Fruit fly (Drosophila melanogaster) whole organism, embryonic: ENCODE data around the gene betaTub65B.
A peak's percentile ranks its signal among the peaks of the same experiment; 100 is the strongest.

Source experiments
- CG10959 ChIP-seq: fragments of 200-800 bp; sonication (Bioruptor generic); IDR thresholded peaks from 2 replicates; pipeline ENCODE4 v1.3.6; 2022; ENCODE audit warnings: missing biosample characterization, missing genetic modification characterization
- CG12299 ChIP-seq: fragments of 200-800 bp; sonication (Bioruptor generic); optimal IDR thresholded peaks from 2 replicates; lab custom pipeline; 2018; ENCODE audit warnings: missing biosample characterization, mild to moderate bottlenecking, missing genetic modification characterization
- CG13287 ChIP-seq: fragments of 200-800 bp; sonication (Bioruptor generic); IDR thresholded peaks from 2 replicates; pipeline ENCODE4 v1.3.6; 2022; ENCODE audit warnings: missing biosample characterization, missing genetic modification characterization; ENCODE audit not compliant: partially characterized antibody
- CG14710 ChIP-seq: fragments of 200-800 bp; sonication (Bioruptor generic); optimal IDR thresholded peaks from 3 replicates; lab custom pipeline; 2019; ENCODE audit warnings: missing biosample characterization, mild to moderate bottlenecking, missing genetic modification characterization, moderate library complexity
- CG1647 ChIP-seq: fragments of 200-800 bp; sonication (Bioruptor generic); optimal IDR thresholded peaks from 3 replicates; lab custom pipeline; 2016; ENCODE audit warnings: missing biosample characterization, missing genetic modification characterization
- CG17568 ChIP-seq: fragments of 200-800 bp; sonication (Bioruptor generic); optimal IDR thresholded peaks from 2 replicates; lab custom pipeline; 2018; ENCODE audit warnings: missing biosample characterization, mild to moderate bottlenecking, missing genetic modification characterization, moderate library complexity
- CG17912 ChIP-seq: fragments of 200-800 bp; sonication (Bioruptor generic); optimal IDR thresholded peaks from 2 replicates; lab custom pipeline; 2018; ENCODE audit warnings: missing biosample characterization, mild to moderate bottlenecking, missing genetic modification characterization
- CG18262 ChIP-seq: fragments of 200-800 bp; optimal IDR thresholded peaks from 3 replicates; lab custom pipeline; 2019; ENCODE audit warnings: missing biosample characterization, mild to moderate bottlenecking, missing genetic modification characterization, moderate library complexity
- CG32772 ChIP-seq: fragments of 200-800 bp; sonication (Bioruptor generic); IDR thresholded peaks from 2 replicates; pipeline ENCODE4 v1.3.6; 2022; ENCODE audit warnings: missing biosample characterization, missing genetic modification characterization
- CG3281 ChIP-seq: fragments of 200-800 bp; sonication (Bioruptor generic); optimal IDR thresholded peaks from 3 replicates; lab custom pipeline; 2017; ENCODE audit warnings: missing biosample characterization, mild to moderate bottlenecking, missing genetic modification characterization
- CG33557 ChIP-seq: fragments of 200-800 bp; sonication (Bioruptor generic); optimal IDR thresholded peaks from 2 replicates; lab custom pipeline; 2019; ENCODE audit warnings: missing biosample characterization, mild to moderate bottlenecking, missing genetic modification characterization, moderate library complexity
- CG3847 ChIP-seq: fragments of 200-800 bp; sonication (Bioruptor generic); IDR thresholded peaks from 2 replicates; pipeline ENCODE4 v1.3.6; 2022; ENCODE audit warnings: missing biosample characterization, missing genetic modification characterization
- CG4328 ChIP-seq: fragments of 200-800 bp; sonication (Bioruptor generic); optimal IDR thresholded peaks from 3 replicates; lab custom pipeline; 2017; ENCODE audit warnings: missing biosample characterization, missing genetic modification reagents, missing genetic modification characterization
- CG4424 ChIP-seq: fragments of 200-800 bp; sonication (Bioruptor generic); optimal IDR thresholded peaks from 3 replicates; lab custom pipeline; 2016; ENCODE audit warnings: missing biosample characterization, missing genetic modification characterization
- CG5245 ChIP-seq: fragments of 200-800 bp; sonication (Bioruptor generic); optimal IDR thresholded peaks from 3 replicates; lab custom pipeline; 2016; ENCODE audit warnings: missing biosample characterization, missing genetic modification characterization
- CG6272 ChIP-seq: fragments of 200-800 bp; sonication (Bioruptor generic); IDR thresholded peaks from 2 replicates; pipeline ENCODE4 v1.3.6; 2022; ENCODE audit warnings: missing biosample characterization, missing genetic modification characterization
- CG6791 ChIP-seq: fragments of 200-800 bp; sonication (Bioruptor generic); IDR thresholded peaks from 3 replicates; pipeline ENCODE4 v1.3.6; 2022; ENCODE audit warnings: missing biosample characterization, missing genetic modification characterization; ENCODE audit not compliant: partially characterized antibody
- CG7357 ChIP-seq: fragments of 200-800 bp; sonication (Bioruptor generic); IDR thresholded peaks from 3 replicates; pipeline ENCODE4 v1.3.6; 2022; ENCODE audit warnings: missing biosample characterization, missing genetic modification characterization
- CG8089 ChIP-seq: fragments of 200-800 bp; sonication (Bioruptor generic); optimal IDR thresholded peaks from 3 replicates; lab custom pipeline; 2016; ENCODE audit warnings: missing biosample characterization, missing genetic modification characterization
- CG9817 ChIP-seq: fragments of 200-800 bp; sonication (Bioruptor generic); optimal IDR thresholded peaks from 2 replicates; lab custom pipeline; 2018; ENCODE audit warnings: missing biosample characterization, mild to moderate bottlenecking, missing genetic modification characterization, moderate library complexity
- Camta ChIP-seq: fragments of 200-800 bp; sonication (Bioruptor generic); optimal IDR thresholded peaks from 2 replicates; lab custom pipeline; 2016; ENCODE audit warnings: missing biosample characterization, missing genetic modification characterization
- D19A ChIP-seq: fragments of 200-800 bp; optimal IDR thresholded peaks from 3 replicates; lab custom pipeline; 2019; ENCODE audit warnings: missing biosample characterization, mild to moderate bottlenecking, missing genetic modification characterization, moderate library complexity
- Dbx ChIP-seq: fragments of 200-800 bp; sonication (Bioruptor generic); IDR thresholded peaks from 3 replicates; pipeline ENCODE4 v1.3.6; 2022; ENCODE audit warnings: missing biosample characterization, missing genetic modification characterization
- HLH4C ChIP-seq: fragments of 200-800 bp; sonication (Bioruptor generic); IDR thresholded peaks from 3 replicates; pipeline ENCODE4 v1.3.6; 2022; ENCODE audit warnings: missing biosample characterization, missing genetic modification characterization; ENCODE audit not compliant: partially characterized antibody
- Hr39 ChIP-seq: fragments of >200 bp; optimal IDR thresholded peaks from 2 replicates; lab custom pipeline; 2017
- Kr ChIP-seq: fragments of 200-800 bp; sonication (Bioruptor generic); optimal IDR thresholded peaks from 2 replicates; lab custom pipeline; 2017; ENCODE audit warnings: missing biosample characterization, mild to moderate bottlenecking, missing genetic modification characterization
- MBD-R2 ChIP-seq: fragments of 200-800 bp; sonication (Bioruptor generic); IDR thresholded peaks from 2 replicates; pipeline ENCODE4 v1.3.6; 2022; ENCODE audit warnings: missing biosample characterization, missing genetic modification characterization
- Poxn ChIP-seq: fragments of 200-800 bp; sonication (Bioruptor generic); IDR thresholded peaks from 2 replicates; pipeline ENCODE4 v1.3.6; 2022; ENCODE audit warnings: missing biosample characterization, missing genetic modification characterization
- Ptx1 ChIP-seq: fragments of 200-800 bp; sonication (Bioruptor generic); IDR thresholded peaks from 2 replicates; pipeline ENCODE4 v1.3.6; 2022; ENCODE audit warnings: missing biosample characterization, missing genetic modification characterization
- Rfx ChIP-seq: fragments of 200-800 bp; sonication (Bioruptor generic); IDR thresholded peaks from 2 replicates; pipeline ENCODE4 v1.3.6; 2022; ENCODE audit warnings: missing biosample characterization, missing genetic modification characterization
- Six4 ChIP-seq: fragments of 200-800 bp; sonication (Bioruptor generic); optimal IDR thresholded peaks from 2 replicates; lab custom pipeline; 2016; ENCODE audit warnings: missing biosample characterization, missing genetic modification characterization
- Usf ChIP-seq: fragments of 200-800 bp; sonication (Bioruptor generic); optimal IDR thresholded peaks from 2 replicates; lab custom pipeline; 2017; ENCODE audit warnings: missing genotype, missing biosample characterization, missing genetic modification characterization
- Vsx1 ChIP-seq: fragments of 200-800 bp; sonication (Bioruptor generic); optimal IDR thresholded peaks from 2 replicates; lab custom pipeline; 2017; ENCODE audit warnings: missing biosample characterization, mild to moderate bottlenecking, missing genetic modification characterization, missing genetic modification reagents
- ac ChIP-seq: fragments of 200-800 bp; sonication (Bioruptor generic); optimal IDR thresholded peaks from 3 replicates; lab custom pipeline; 2017; ENCODE audit warnings: missing biosample characterization, mild to moderate bottlenecking, missing genetic modification characterization
- btn ChIP-seq: fragments of 200-800 bp; sonication (Bioruptor generic); optimal IDR thresholded peaks from 2 replicates; lab custom pipeline; 2016; ENCODE audit warnings: missing biosample characterization, missing genetic modification characterization
- ci ChIP-seq: fragments of 200-800 bp; sonication (Bioruptor generic); IDR thresholded peaks from 3 replicates; pipeline ENCODE4 v1.3.6; 2022; ENCODE audit warnings: missing biosample characterization, missing genetic modification characterization
- exex ChIP-seq: fragments of 200-800 bp; sonication (Bioruptor generic); optimal IDR thresholded peaks from 4 replicates; lab custom pipeline; 2018; ENCODE audit warnings: missing biosample characterization, mild to moderate bottlenecking, missing genetic modification characterization, moderate library complexity
- gcm2 ChIP-seq: fragments of 200-800 bp; sonication (Bioruptor generic); optimal IDR thresholded peaks from 2 replicates; lab custom pipeline; 2016; ENCODE audit warnings: missing biosample characterization, missing genetic modification characterization
- gsb ChIP-seq: fragments of 200-800 bp; sonication (Bioruptor generic); IDR thresholded peaks from 2 replicates; pipeline ENCODE4 v1.3.6; 2022; ENCODE audit warnings: missing biosample characterization, missing genetic modification characterization
- jigr1 ChIP-seq: fragments of 200-800 bp; sonication (Bioruptor generic); IDR thresholded peaks from 3 replicates; pipeline ENCODE4 v1.3.6; 2022; ENCODE audit warnings: missing biosample characterization, missing genetic modification characterization
- kah ChIP-seq: fragments of 200-800 bp; sonication (Bioruptor generic); optimal IDR thresholded peaks from 2 replicates; lab custom pipeline; 2018; ENCODE audit warnings: missing biosample characterization, mild to moderate bottlenecking, missing genetic modification characterization
- lab ChIP-seq: fragments of 200-800 bp; sonication (Bioruptor generic); optimal IDR thresholded peaks from 3 replicates; lab custom pipeline; 2017; ENCODE audit warnings: missing biosample characterization, missing genetic modification characterization, mild to moderate bottlenecking, moderate library complexity, missing genetic modification reagents
- lov ChIP-seq, 2 experiments: fragments of 200-800 bp in 1 of 2; fragments of >200 bp in 1 of 2; sonication (Bioruptor generic) in 1 of 2; IDR thresholded peaks in 1 of 2; optimal IDR thresholded peaks in 1 of 2; 2 replicates in 1 of 2; 3 replicates in 1 of 2; pipeline versions ENCODE4 v1.3.6 to Lab custom; 2017 to 2022; ENCODE audit warnings: missing biosample characterization in 1 of 2, missing genetic modification characterization in 1 of 2
- maf-S ChIP-seq: fragments of 200-800 bp; sonication (Bioruptor generic); optimal IDR thresholded peaks from 2 replicates; lab custom pipeline; 2016; ENCODE audit warnings: missing biosample characterization, missing genetic modification characterization
- mirr ChIP-seq: fragments of 200-800 bp; sonication (Bioruptor generic); optimal IDR thresholded peaks from 3 replicates; lab custom pipeline; 2018; ENCODE audit warnings: missing biosample characterization, mild to moderate bottlenecking, missing genetic modification characterization
- nerfin-1 ChIP-seq: fragments of 200-800 bp; sonication (Bioruptor generic); optimal IDR thresholded peaks from 3 replicates; lab custom pipeline; 2019; ENCODE audit warnings: missing biosample characterization, mild to moderate bottlenecking, missing genetic modification characterization, moderate library complexity
- pb ChIP-seq: fragments of 200-800 bp; sonication (Bioruptor generic); optimal IDR thresholded peaks from 3 replicates; lab custom pipeline; 2016; ENCODE audit warnings: missing biosample characterization, missing genetic modification characterization
- pita ChIP-seq: fragments of 200-800 bp; sonication (Bioruptor generic); optimal IDR thresholded peaks from 2 replicates; lab custom pipeline; 2017; ENCODE audit warnings: missing biosample characterization, mild to moderate bottlenecking, missing genetic modification characterization
- ranshi ChIP-seq: fragments of 200-800 bp; sonication (Bioruptor generic); IDR thresholded peaks from 2 replicates; pipeline ENCODE4 v1.3.6; 2022; ENCODE audit warnings: missing biosample characterization, missing genetic modification characterization
- ssp ChIP-seq: fragments of 200-800 bp; sonication (Bioruptor generic); IDR thresholded peaks from 2 replicates; pipeline ENCODE4 v1.3.6; 2022; ENCODE audit warnings: missing biosample characterization, missing genetic modification characterization
- tll ChIP-seq, 2 experiments: fragments of 200-800 bp in 1 of 2; fragments of >200 bp in 1 of 2; sonication (Bioruptor generic) in 1 of 2; optimal IDR thresholded peaks; 2 replicates each; lab custom pipeline; 2017 to 2019; ENCODE audit warnings: missing biosample characterization in 2 of 2, missing genetic modification characterization in 2 of 2, mild to moderate bottlenecking in 1 of 2, moderate library complexity in 1 of 2
- zfh1 ChIP-seq: fragments of 200-800 bp; sonication (Bioruptor generic); IDR thresholded peaks from 3 replicates; pipeline ENCODE4 v1.3.6; 2022; ENCODE audit warnings: missing biosample characterization, missing genetic modification characterization

betaTub65B gene

DNA sequence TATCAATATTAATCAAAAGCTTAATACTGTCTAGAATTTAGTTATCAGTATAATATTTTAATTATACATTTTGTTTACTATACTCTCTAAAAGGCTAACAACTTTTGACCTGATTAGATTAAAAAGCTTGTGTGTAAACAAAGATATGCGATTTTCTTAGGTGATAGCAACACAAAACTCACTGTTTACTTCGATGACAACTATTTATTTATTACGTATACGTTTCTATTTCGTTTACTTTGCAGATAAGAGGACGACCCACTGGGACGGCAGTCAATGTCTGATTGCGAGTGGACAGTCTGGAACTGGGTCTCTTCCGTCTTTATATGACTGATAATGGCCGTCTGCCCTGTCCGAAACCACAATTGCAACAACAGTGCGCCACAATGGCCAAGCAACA lies 7.7 kb upstream of the betaTub65B start (continued):
- TF ChIP-seq CG32772 (GFP tag; lab: Robert Waterston, UW) (no peak), Usf (no peak), Hr39 (lab: Kevin White, UChicago) (no peak), ac (GFP tag; lab: Kevin White, UChicago) (no peak), ranshi (GFP tag; lab: Robert Waterston, UW) (no peak; the same call in 1 of the 2 replicates), MBD-R2 (GFP tag; lab: Robert Waterston, UW) (no peak), Kr (GFP tag; lab: Kevin White, UChicago) (no peak), CG5245 (GFP tag; lab: Kevin White, UChicago) (no peak), CG13287 (GFP tag; lab: Robert Waterston, UW) (no peak), CG33557 (GFP tag; lab: Kevin White, UChicago) (peak; percentile 64), CG10959 (GFP tag; lab: Robert Waterston, UW) (no peak), CG17912 (GFP tag; lab: Kevin White, UChicago) (no peak), pb (GFP tag; lab: Kevin White, UChicago) (no peak), CG8089 (GFP tag; lab: Kevin White, UChicago) (no peak), CG9817 (tag; lab: Kevin White, UChicago) (no peak), Camta (GFP tag; lab: Kevin White, UChicago) (no peak), Vsx1 (GFP tag; lab: Kevin White, UChicago) (peak; percentile 76), Poxn (no peak), btn (GFP tag; lab: Kevin White, UChicago) (no peak), CG3281 (GFP tag; lab: Kevin White, UChicago) (peak; percentile 33), CG4328 (no peak), nerfin-1 (no peak), Ptx1 (GFP tag; lab: Robert Waterston, UW) (no peak), tll (GFP tag; optimal IDR thresholded peaks at IDR 0.05; lab: Kevin White, UChicago) (no peak), CG17568 (peak; percentile 82), kah (GFP tag; lab: Kevin White, UChicago) (no peak), CG1647 (no peak), exex (peak; percentile 96), gsb (GFP tag; lab: Robert Waterston, UW) (no peak), CG6272 (GFP tag; lab: Robert Waterston, UW) (no peak), lab (GFP tag; lab: Kevin White, UChicago) (peak; percentile 82), CG7357 (no peak), jigr1 (no peak), CG4424 (no peak), maf-S (GFP tag; lab: Kevin White, UChicago) (no peak), zfh1 (GFP tag; lab: Robert Waterston, UW) (no peak), HLH4C (GFP tag; lab: Robert Waterston, UW) (no peak), pita (GFP tag; lab: Kevin White, UChicago) (no peak), Six4 (GFP tag; lab: Kevin White, UChicago) (no peak), CG12299 (tag; lab: Kevin White, UChicago) (peak; percentile 29), mirr (GFP tag; lab: Kevin White, UChicago) (peak; percentile 81), CG6791 (GFP tag; lab: Robert Waterston, UW) (no peak), CG14710 (tag; lab: Kevin White, UChicago) (peak; percentile 9), CG3847 (GFP tag; lab: Robert Waterston, UW) (no peak), gcm2 (no peak), lov (optimal IDR thresholded peaks at IDR 0.05; lab: Kevin White, UChicago) (no peak), lov (GFP tag; IDR thresholded peaks at IDR 0.05; lab: Robert Waterston, UW) (no peak), ssp (no peak), Dbx (no peak), ci (peak; percentile 68), CG18262 (tag; lab: Kevin White, UChicago) (no peak), D19A (no peak), Rfx (no peak)
